Fruit fly (Drosophila melanogaster) whole organism, embryonic: ENCODE results near the gene CG32313.

Experiments
- Abd-B ChIP-seq: fragments of 200-800 bp; sonication (Bioruptor generic); optimal IDR thresholded peaks from 2 replicates; lab custom pipeline; 2018; ENCODE audit warnings: missing biosample characterization, mild to moderate bottlenecking, missing genetic modification characterization, moderate library complexity
- Bgb ChIP-seq: fragments of 200-800 bp; sonication (Bioruptor generic); IDR thresholded peaks from 2 replicates; pipeline ENCODE4 v1.3.6; 2022; ENCODE audit warnings: missing biosample characterization, missing genetic modification characterization; ENCODE audit not compliant: partially characterized antibody
- CG10267 ChIP-seq: fragments of 200-800 bp; sonication (Bioruptor generic); optimal IDR thresholded peaks from 2 replicates; lab custom pipeline; 2018; ENCODE audit warnings: missing biosample characterization, mild to moderate bottlenecking, missing genetic modification characterization, moderate library complexity
- CG11723 ChIP-seq: fragments of 200-800 bp; sonication (Bioruptor generic); optimal IDR thresholded peaks from 2 replicates; lab custom pipeline; 2017; ENCODE audit warnings: missing biosample characterization, mild to moderate bottlenecking, missing genetic modification characterization
- CG12071 ChIP-seq: fragments of 200-800 bp; sonication (Bioruptor generic); optimal IDR thresholded peaks from 3 replicates; lab custom pipeline; 2018; ENCODE audit warnings: missing biosample characterization, mild to moderate bottlenecking, missing genetic modification characterization
- CG12104 ChIP-seq: fragments of 200-800 bp; sonication (Bioruptor generic); optimal IDR thresholded peaks from 3 replicates; lab custom pipeline; 2016; ENCODE audit warnings: missing biosample characterization, missing genetic modification characterization
- CG12942 ChIP-seq: fragments of 200-800 bp; sonication (Bioruptor generic); optimal IDR thresholded peaks from 3 replicates; lab custom pipeline; 2016; ENCODE audit warnings: missing biosample characterization, missing genetic modification characterization
- CG18599 ChIP-seq: fragments of 200-800 bp; sonication (Bioruptor generic); optimal IDR thresholded peaks from 3 replicates; lab custom pipeline; 2017; ENCODE audit warnings: missing biosample characterization, missing genetic modification characterization, mild to moderate bottlenecking, moderate library complexity, missing genetic modification reagents
- CG2129 ChIP-seq: fragments of 200-800 bp; sonication (Bioruptor generic); IDR thresholded peaks from 2 replicates; pipeline ENCODE4 v1.3.6; 2022; ENCODE audit warnings: missing biosample characterization, missing genetic modification characterization; ENCODE audit not compliant: partially characterized antibody
- CG31365 ChIP-seq: fragments of 200-800 bp; sonication (Bioruptor generic); optimal IDR thresholded peaks from 2 replicates; lab custom pipeline; 2018; ENCODE audit warnings: missing biosample characterization, mild to moderate bottlenecking, missing genetic modification characterization
- CG3726 ChIP-seq: fragments of 200-800 bp; sonication (Bioruptor generic); IDR thresholded peaks from 3 replicates; pipeline ENCODE4, ENCODE4 v1.3.6; 2022; ENCODE audit warnings: missing biosample characterization, missing genetic modification characterization
- CG4707 ChIP-seq: fragments of 200-800 bp; sonication (Bioruptor generic); optimal IDR thresholded peaks from 2 replicates; lab custom pipeline; 2018; ENCODE audit warnings: missing biosample characterization, mild to moderate bottlenecking, missing genetic modification characterization, moderate library complexity
- CG6813 ChIP-seq: fragments of 200-800 bp; sonication (Bioruptor generic); optimal IDR thresholded peaks from 2 replicates; lab custom pipeline; 2017; ENCODE audit warnings: missing biosample characterization, missing genetic modification characterization, mild to moderate bottlenecking, moderate library complexity, missing genetic modification reagents
- CG6854 ChIP-seq: fragments of 200-800 bp; sonication (Bioruptor generic); optimal IDR thresholded peaks from 3 replicates; lab custom pipeline; 2017; ENCODE audit warnings: missing biosample characterization, mild to moderate bottlenecking, missing genetic modification characterization
- CG7271 ChIP-seq: fragments of 200-800 bp; sonication (Bioruptor generic); optimal IDR thresholded peaks from 2 replicates; lab custom pipeline; 2018; ENCODE audit warnings: missing biosample characterization, mild to moderate bottlenecking, missing genetic modification characterization, moderate library complexity
- CG8290 ChIP-seq, 3 experiments: fragments of 200-800 bp; sonication (Bioruptor generic); optimal IDR thresholded peaks; 2 replicates each; lab custom pipeline; 2016 to 2019; ENCODE audit warnings: missing biosample characterization in 3 of 3, missing genetic modification characterization in 3 of 3, mild to moderate bottlenecking in 2 of 3, moderate library complexity in 1 of 3
- CG8388 ChIP-seq: fragments of 200-800 bp; sonication (Bioruptor generic); optimal IDR thresholded peaks from 2 replicates; lab custom pipeline; 2019; ENCODE audit warnings: missing biosample characterization, mild to moderate bottlenecking, missing genetic modification characterization, moderate library complexity
- Dfd ChIP-seq, 2 experiments: fragments of >200 bp; optimal IDR thresholded peaks; 2 replicates each; lab custom pipeline; 2017; ENCODE audit warnings: missing biosample characterization in 2 of 2, missing genetic modification characterization in 2 of 2
- Eip74EF ChIP-seq, 2 experiments: fragments of 200-800 bp in 1 of 2; fragments of >200 bp in 1 of 2; sonication (Bioruptor generic) in 1 of 2; optimal IDR thresholded peaks; 2 replicates each; lab custom pipeline; 2017 to 2019; ENCODE audit warnings: missing biosample characterization in 2 of 2, missing genetic modification characterization in 2 of 2, mild to moderate bottlenecking in 1 of 2, moderate library complexity in 1 of 2
- Fer1 ChIP-seq: fragments of 200-800 bp; sonication (Bioruptor generic); optimal IDR thresholded peaks from 2 replicates; lab custom pipeline; 2017; ENCODE audit warnings: missing biosample characterization, mild to moderate bottlenecking, missing genetic modification characterization
- Hmx ChIP-seq: fragments of 200-800 bp; sonication (Bioruptor generic); optimal IDR thresholded peaks from 2 replicates; lab custom pipeline; 2016; ENCODE audit warnings: missing biosample characterization, missing genetic modification characterization
- Hr78 ChIP-seq, 2 experiments: fragments of 200-800 bp in 1 of 2; fragments of >200 bp in 1 of 2; sonication (Bioruptor generic) in 1 of 2; optimal IDR thresholded peaks; 2 replicates each; lab custom pipeline; 2017 to 2019; ENCODE audit warnings: missing biosample characterization in 2 of 2, missing genetic modification characterization in 2 of 2, mild to moderate bottlenecking in 1 of 2, moderate library complexity in 1 of 2
- Mrtf ChIP-seq: fragments of 200-800 bp; sonication (Bioruptor generic); IDR thresholded peaks from 3 replicates; pipeline ENCODE4 v1.3.6; 2022; ENCODE audit warnings: missing biosample characterization, missing genetic modification characterization
- NC2α ChIP-seq: fragments of 200-800 bp; sonication (Bioruptor generic); optimal IDR thresholded peaks from 2 replicates; lab custom pipeline; 2016; ENCODE audit warnings: missing biosample characterization, missing genetic modification characterization
- NFAT ChIP-seq: fragments of 200-800 bp; sonication (Bioruptor generic); IDR thresholded peaks from 2 replicates; pipeline ENCODE4 v1.3.6; 2022; ENCODE audit warnings: missing biosample characterization, missing genetic modification characterization
- NK7.1 ChIP-seq: fragments of 200-800 bp; sonication (Bioruptor generic); optimal IDR thresholded peaks from 3 replicates; lab custom pipeline; 2016; ENCODE audit warnings: missing biosample characterization, missing genetic modification characterization
- Neu2 ChIP-seq: fragments of 200-800 bp; sonication (Bioruptor generic); optimal IDR thresholded peaks from 3 replicates; lab custom pipeline; 2016; ENCODE audit warnings: missing biosample characterization, missing genetic modification characterization, borderline replicate concordance
- Poxn ChIP-seq: fragments of 200-800 bp; sonication (Bioruptor generic); IDR thresholded peaks from 2 replicates; pipeline ENCODE4 v1.3.6; 2022; ENCODE audit warnings: missing biosample characterization, missing genetic modification characterization
- Side ChIP-seq: fragments of 200-800 bp; sonication (Bioruptor generic); optimal IDR thresholded peaks from 2 replicates; lab custom pipeline; 2016; ENCODE audit warnings: missing biosample characterization, missing genetic modification characterization
- ac ChIP-seq: fragments of 200-800 bp; sonication (Bioruptor generic); optimal IDR thresholded peaks from 3 replicates; lab custom pipeline; 2017; ENCODE audit warnings: missing biosample characterization, mild to moderate bottlenecking, missing genetic modification characterization
- amos ChIP-seq: fragments of 200-800 bp; sonication (Bioruptor generic); IDR thresholded peaks from 2 replicates; pipeline ENCODE4 v1.3.6; 2022; ENCODE audit warnings: missing biosample characterization, missing genetic modification characterization; ENCODE audit not compliant: partially characterized antibody
- cato ChIP-seq: fragments of 200-800 bp; sonication (Bioruptor generic); optimal IDR thresholded peaks from 2 replicates; lab custom pipeline; 2016; ENCODE audit warnings: missing biosample characterization, missing genetic modification characterization, borderline replicate concordance
- dimm ChIP-seq: fragments of 200-800 bp; sonication (Bioruptor generic); IDR thresholded peaks from 2 replicates; pipeline ENCODE4 v1.3.6; 2022; ENCODE audit warnings: missing biosample characterization, missing genetic modification characterization
- dysf ChIP-seq: fragments of 200-800 bp; sonication (Bioruptor generic); IDR thresholded peaks from 3 replicates; pipeline ENCODE4 v1.3.6; 2022; ENCODE audit warnings: missing biosample characterization, missing genetic modification characterization
- ems ChIP-seq: fragments of 200-800 bp; sonication (Bioruptor generic); optimal IDR thresholded peaks from 3 replicates; lab custom pipeline; 2016; ENCODE audit warnings: missing biosample characterization, missing genetic modification characterization
- klu ChIP-seq: fragments of 200-800 bp; sonication (Bioruptor generic); IDR thresholded peaks from 2 replicates; pipeline ENCODE4 v1.3.6; 2022; ENCODE audit warnings: missing biosample characterization, missing genetic modification characterization
- kni ChIP-seq: fragments of 200-800 bp; sonication (Bioruptor generic); optimal IDR thresholded peaks from 3 replicates; lab custom pipeline; 2017; ENCODE audit warnings: mild to moderate bottlenecking, missing biosample characterization, missing genetic modification reagents, missing genetic modification characterization
- nmo ChIP-seq: fragments of 200-800 bp; sonication (Bioruptor generic); optimal IDR thresholded peaks from 2 replicates; lab custom pipeline; 2018; ENCODE audit warnings: missing biosample characterization, mild to moderate bottlenecking, missing genetic modification characterization, moderate library complexity
- p53 ChIP-seq: fragments of 200-800 bp; sonication (Bioruptor generic); optimal IDR thresholded peaks from 2 replicates; lab custom pipeline; 2016; ENCODE audit warnings: missing biosample characterization, missing genetic modification characterization
- pb ChIP-seq: fragments of 200-800 bp; sonication (Bioruptor generic); optimal IDR thresholded peaks from 3 replicates; lab custom pipeline; 2016; ENCODE audit warnings: missing biosample characterization, missing genetic modification characterization
- peb ChIP-seq: fragments of 200-800 bp; sonication (Bioruptor generic); IDR thresholded peaks from 2 replicates; pipeline ENCODE4 v1.3.6; 2022; ENCODE audit warnings: missing biosample characterization, missing genetic modification characterization
- pnt ChIP-seq: fragments of 200-800 bp; sonication (Bioruptor generic); optimal IDR thresholded peaks from 3 replicates; lab custom pipeline; 2016; ENCODE audit warnings: missing biosample characterization, missing genetic modification characterization
- scrt ChIP-seq: fragments of 200-800 bp; sonication (Bioruptor generic); optimal IDR thresholded peaks from 2 replicates; lab custom pipeline; 2018; ENCODE audit warnings: missing biosample characterization, mild to moderate bottlenecking, missing genetic modification characterization, moderate library complexity
- tap ChIP-seq: fragments of 200-800 bp; optimal IDR thresholded peaks from 3 replicates; lab custom pipeline; 2019; ENCODE audit warnings: missing biosample characterization, mild to moderate bottlenecking, missing genetic modification characterization, moderate library complexity
- yki ChIP-seq: fragments of >200 bp; optimal IDR thresholded peaks from 3 replicates; lab custom pipeline; 2018
- zen2 ChIP-seq: fragments of 200-800 bp; sonication (Bioruptor generic); IDR thresholded peaks from 3 replicates; pipeline ENCODE4 v1.3.6; 2022; ENCODE audit warnings: missing biosample characterization, missing genetic modification characterization; ENCODE audit not compliant: partially characterized antibody
- zfh1 ChIP-seq: fragments of 200-800 bp; sonication (Bioruptor generic); IDR thresholded peaks from 3 replicates; pipeline ENCODE4 v1.3.6; 2022; ENCODE audit warnings: missing biosample characterization, missing genetic modification characterization

Gene CG32313

DNA sequence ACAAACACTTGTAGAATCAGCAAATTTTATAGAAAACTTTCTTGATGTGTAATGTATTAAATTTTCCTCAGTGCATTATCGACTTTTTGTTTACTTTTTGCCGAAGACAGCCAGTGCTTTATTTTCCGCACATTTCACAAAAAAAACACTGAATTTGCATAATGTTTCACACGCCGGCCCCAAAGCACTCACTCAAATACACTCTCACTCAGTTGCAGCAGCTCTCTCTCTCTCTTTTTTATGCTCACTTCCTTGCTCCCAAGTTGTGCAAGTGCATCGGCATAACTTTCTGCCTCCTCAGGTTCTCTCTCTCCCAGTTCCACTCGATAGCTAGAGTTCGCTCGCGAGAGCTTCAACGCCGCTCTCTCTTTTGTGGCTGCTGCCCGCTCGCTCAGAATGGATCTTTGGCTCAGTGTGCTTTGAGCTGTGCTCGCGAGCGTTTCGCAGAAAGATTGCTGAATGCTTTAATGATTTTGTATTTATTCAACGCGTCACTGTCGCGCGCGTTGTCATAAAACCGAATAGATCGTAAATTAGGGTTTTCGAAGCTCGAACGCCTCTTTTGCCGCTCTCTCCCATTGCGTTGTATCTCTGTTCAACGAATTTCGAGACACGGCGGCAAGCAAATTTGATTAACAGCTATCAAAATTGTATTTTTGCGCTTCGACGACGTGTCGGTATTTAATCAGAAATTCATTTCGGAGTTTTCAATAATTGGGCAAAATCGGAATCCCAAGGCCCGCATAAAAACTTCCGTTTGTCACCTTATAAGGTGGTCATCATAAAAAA, 40.9 kb upstream of the CG32313 start (continued):
- TF ChIP-seq CG31365 (tag; lab: Kevin White, UChicago) (peak; percentile 65), Bgb (GFP tag; lab: Robert Waterston, UW) (peak; percentile 62), yki (lab: Kevin White, UChicago) (peak; percentile 99), zen2 (GFP tag; lab: Robert Waterston, UW) (peak; percentile 92; the same call in 2 of the 3 replicates), Eip74EF (GFP tag; optimal IDR thresholded peaks at IDR 0.05; lab: Kevin White, UChicago) (peak in 1 of 2 experiments; percentile 35), scrt (GFP tag; lab: Kevin White, UChicago) (peak; percentile 4), CG12071 (GFP tag; lab: Kevin White, UChicago) (peak; percentile 20), Fer1 (GFP tag; lab: Kevin White, UChicago) (peak; percentile 47), kni (GFP tag; lab: Kevin White, UChicago) (peak; percentile 49), Side (GFP tag; lab: Kevin White, UChicago) (peak; percentile 9)

- TF ChIP-seq klu (no peak), p53 (GFP tag; lab: Kevin White, UChicago) (no peak), CG2129 (no peak), CG12942 (no peak), CG12104 (GFP tag; lab: Kevin White, UChicago) (no peak), ems (GFP tag; lab: Kevin White, UChicago) (no peak), amos (GFP tag; lab: Robert Waterston, UW) (no peak), CG8290 (GFP tag; optimal IDR thresholded peaks at IDR 0.05; lab: Kevin White, UChicago) (no peak), CG8290 (tag; optimal IDR thresholded peaks at IDR 0.05; lab: Kevin White, UChicago) (no peak), CG18599 (no peak), NFAT (GFP tag; lab: Robert Waterston, UW) (no peak), CG7271 (no peak), pnt (GFP tag; lab: Kevin White, UChicago) (no peak), Mrtf (GFP tag; lab: Robert Waterston, UW) (no peak), ac (no peak), CG10267 (no peak), CG8388 (GFP tag; lab: Kevin White, UChicago) (no peak), Hmx (GFP tag; lab: Kevin White, UChicago) (no peak), Dfd (GFP tag; optimal IDR thresholded peaks at IDR 0.05; lab: Kevin White, UChicago) (no peak), zfh1 (peak; percentile 58; the same call in 2 of the 3 replicates), CG4707 (GFP tag; lab: Kevin White, UChicago) (no peak), pb (GFP tag; lab: Kevin White, UChicago) (no peak), dysf (GFP tag; lab: Robert Waterston, UW) (peak; percentile 54; the same call in 1 of the 3 replicates), tap (tag; lab: Kevin White, UChicago) (peak; percentile 47), NC2α (no peak), peb (GFP tag; lab: Robert Waterston, UW) (no peak), CG11723 (GFP tag; lab: Kevin White, UChicago) (no peak), CG6854 (GFP tag; lab: Kevin White, UChicago) (no peak), CG3726 (GFP tag; lab: Robert Waterston, UW) (no peak), Abd-B (GFP tag; lab: Kevin White, UChicago) (no peak), CG6813 (GFP tag; lab: Kevin White, UChicago) (no peak), nmo (GFP tag; lab: Kevin White, UChicago) (peak; percentile 2), dimm (GFP tag; lab: Robert Waterston, UW) (no peak), cato (GFP tag; lab: Kevin White, UChicago) (no peak), Poxn (GFP tag; lab: Robert Waterston, UW) (no peak), kni (GFP tag; lab: Kevin White, UChicago) (no peak), Hr78 (GFP tag; optimal IDR thresholded peaks at IDR 0.05; lab: Kevin White, UChicago) (no peak), Neu2 (GFP tag; lab: Kevin White, UChicago) (no peak), NK7.1 (GFP tag; lab: Kevin White, UChicago) (no peak)
Observed at dm6 chr3L:1584781-1585180, 39.2 kb upstream of the CG32313 start.
